Worm (Caenorhabditis elegans) whole organism, L1 larva: ENCODE results near the gene col-129.

Source experiments
- C04F5.9 ChIP-seq: sonication (generic microtip); optimal IDR thresholded peaks from 2 replicates; lab custom pipeline; 2016; ENCODE audit warnings: missing genetic modification characterization, missing compliant biosample characterization
- Y116A8C.19 ChIP-seq: sonication (generic microtip); optimal IDR thresholded peaks from 2 replicates; lab custom pipeline; 2016; ENCODE audit warnings: missing compliant biosample characterization, missing genetic modification characterization, borderline replicate concordance
- ama-1 ChIP-seq: fragments of 150-350 bp; optimal IDR thresholded peaks from 2 replicates; lab custom pipeline; 2014
- egl-27 ChIP-seq, 2 experiments: fragments of 150-350 bp in 1 of 2; sonication (generic microtip); optimal IDR thresholded peaks; 3 replicates each; lab custom pipeline; 2017 to 2018; ENCODE audit warnings: missing biosample characterization in 2 of 2, missing genetic modification characterization in 2 of 2, missing genetic modification reagents in 2 of 2
- elt-3 ChIP-seq, 6 experiments: fragments of 150-350 bp in 1 of 6; sonication (generic microtip); optimal IDR thresholded peaks; 2 replicates each; lab custom pipeline; 2017 to 2018; ENCODE audit warnings: missing biosample characterization in 6 of 6, missing genetic modification characterization in 6 of 6, inconsistent platforms in 1 of 6
- fkh-10 ChIP-seq: sonication (generic microtip); optimal IDR thresholded peaks from 2 replicates; lab custom pipeline; 2017; ENCODE audit warnings: missing biosample characterization, missing genetic modification reagents, missing genetic modification characterization
- jun-1 ChIP-seq: fragments of 150-350 bp; optimal IDR thresholded peaks from 2 replicates; lab custom pipeline; 2014; ENCODE audit warnings: missing biosample characterization, missing genetic modification reagents, missing genetic modification characterization
- lin-39 ChIP-seq: fragments of 150-350 bp; optimal IDR thresholded peaks from 2 replicates; lab custom pipeline; 2014; ENCODE audit warnings: missing biosample characterization, missing genetic modification reagents, missing genetic modification characterization
- nhr-11 ChIP-seq: fragments of 150-350 bp; optimal IDR thresholded peaks from 2 replicates; lab custom pipeline; 2014; ENCODE audit warnings: missing biosample characterization, missing genetic modification characterization
- nhr-20 ChIP-seq: sonication (generic microtip); optimal IDR thresholded peaks from 2 replicates; lab custom pipeline; 2016; ENCODE audit warnings: mild to moderate bottlenecking, missing genetic modification characterization, missing compliant biosample characterization
- nhr-77 ChIP-seq: fragments of 150-350 bp; optimal IDR thresholded peaks from 2 replicates; lab custom pipeline; 2014; ENCODE audit warnings: missing biosample characterization, missing genetic modification characterization
- snpc-4 ChIP-seq: fragments of 150-350 bp; optimal IDR thresholded peaks from 2 replicates; lab custom pipeline; 2014; ENCODE audit warnings: missing biosample characterization, missing genetic modification characterization
- tlp-1 ChIP-seq: fragments of 150-350 bp; optimal IDR thresholded peaks from 2 replicates; lab custom pipeline; 2014; ENCODE audit warnings: missing biosample characterization, missing genetic modification characterization
- zip-4 ChIP-seq: fragments of 200-800 bp; sonication (Bioruptor generic); optimal IDR thresholded peaks from 2 replicates; lab custom pipeline; 2018; ENCODE audit warnings: mild to moderate bottlenecking, missing genetic modification characterization, moderate library complexity, missing compliant biosample characterization

DNA sequence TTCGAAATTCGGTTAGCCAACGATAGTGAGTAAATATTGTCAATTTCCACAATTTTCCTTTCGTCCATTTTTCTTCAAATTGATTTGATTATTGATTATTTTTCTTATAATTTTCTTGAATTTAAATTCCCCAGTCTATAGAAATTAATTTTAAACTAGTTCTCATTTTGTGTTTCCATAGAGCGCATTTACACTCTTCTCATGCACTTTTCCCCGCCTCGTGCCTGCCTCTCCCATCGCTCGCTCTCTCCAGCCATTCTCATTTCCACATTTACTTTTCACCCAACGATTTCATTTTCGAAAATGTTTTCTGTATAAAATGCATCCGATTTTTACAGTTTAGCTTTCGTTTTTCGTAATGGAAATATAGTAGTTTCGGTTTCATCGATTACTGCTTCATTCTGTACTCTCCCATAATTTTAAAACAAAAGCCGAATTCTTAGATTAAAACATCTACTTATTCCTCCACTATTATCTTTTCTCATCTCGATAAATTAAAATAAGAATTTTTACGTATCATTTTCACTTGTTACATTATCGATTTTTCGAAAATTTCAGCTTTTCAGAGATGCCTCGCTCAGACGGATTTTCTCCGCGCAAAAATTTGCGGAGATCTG lies 31.2 kb downstream of the col-129 start, which contains the start of gene lex-1:
- TF ChIP-seq fkh-10 (no peak), tlp-1 (tag; lab: Kevin White, UChicago) (no peak), Y116A8C.19 (no peak), jun-1 (tag; lab: Kevin White, UChicago) (no peak), nhr-77 (tag; lab: Kevin White, UChicago) (no peak), nhr-20 (tag; lab: Kevin White, UChicago) (peak; percentile 38), nhr-11 (tag; lab: Kevin White, UChicago) (no peak), elt-3 (tag; optimal IDR thresholded peaks at IDR 0.05; lab: Kevin White, UChicago) (no peak), lin-39 (tag; lab: Kevin White, UChicago) (no peak), egl-27 (tag; optimal IDR thresholded peaks at IDR 0.05; lab: Kevin White, UChicago) (no peak), snpc-4 (no peak), C04F5.9 (tag; lab: Kevin White, UChicago) (peak; percentile 14), zip-4 (no peak), ama-1 (lab: Kevin White, UChicago) (no peak)
